Worm (Caenorhabditis elegans): ENCODE results near the gene F26F12.8.
A peak's percentile ranks its signal among the peaks of the same experiment; 100 is the strongest.

F26F12.8 gene

ce11 chrV:5865085-5865484 lies 2.8 kb upstream of the F26F12.8 start, which contains the start of gene F26F12.5:
Gene F26F12.5, minus strand, starts transcription at chrV:5865185.
- no peak for TF ChIP-seq him-1 (tag; optimal IDR thresholded peaks at IDR 0.05)
- TF ChIP-seq dao-5 (tag; optimal IDR thresholded peaks at IDR 0.05) = no peak
- no peak for TF ChIP-seq W03F9.2 (tag; optimal IDR thresholded peaks at IDR 0.05)

DNA sequence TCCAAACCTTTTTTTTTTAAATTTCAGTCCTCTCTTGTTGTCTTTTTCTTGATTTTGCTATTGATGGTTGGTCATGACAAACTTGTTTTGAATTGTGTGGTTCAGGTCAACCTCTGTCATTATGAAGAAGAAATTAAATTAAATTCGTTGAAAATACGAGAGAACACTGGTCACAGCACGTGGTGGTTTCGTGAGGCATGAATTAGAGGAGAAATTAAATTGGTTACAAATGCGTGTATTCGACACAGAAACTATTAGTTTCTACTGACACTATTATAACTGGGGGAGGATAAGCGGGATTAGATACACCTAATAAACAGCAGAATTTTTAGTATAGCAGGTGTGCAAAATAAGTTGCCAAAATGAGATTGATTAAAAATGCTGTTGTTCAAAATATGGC lies 10.2 kb downstream of the F26F12.8 start:
- TF ChIP-seq dao-5 (tag; optimal IDR thresholded peaks at IDR 0.05) (no peak), W03F9.2 (tag; optimal IDR thresholded peaks at IDR 0.05) (no peak), him-1 (tag; optimal IDR thresholded peaks at IDR 0.05) (no peak)

DNA sequence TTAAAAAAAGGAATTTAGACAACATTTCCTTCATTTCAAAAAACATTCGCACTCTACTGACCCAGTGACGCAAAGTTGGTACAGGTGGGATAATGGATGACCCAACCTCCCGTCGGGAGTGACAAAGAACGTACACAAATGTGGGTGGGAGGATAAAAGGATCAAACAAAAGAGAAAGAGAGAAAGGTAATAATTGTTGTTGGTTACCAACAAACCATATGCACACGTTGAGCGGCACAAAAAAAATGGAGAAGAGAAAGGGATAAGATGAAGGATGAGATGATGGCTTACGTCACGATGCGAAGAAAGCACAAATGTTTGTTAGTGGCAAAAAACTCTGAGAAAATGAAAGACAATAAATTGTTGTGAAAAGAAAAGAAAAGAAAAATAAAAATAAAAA lies 10.7 kb downstream of the F26F12.8 start:
- TF ChIP-seq dao-5 (tag; optimal IDR thresholded peaks at IDR 0.05) (no peak), W03F9.2 (tag; optimal IDR thresholded peaks at IDR 0.05) (no peak), him-1 (tag; optimal IDR thresholded peaks at IDR 0.05) (no peak)

- no peak for TF ChIP-seq dao-5 (tag; optimal IDR thresholded peaks at IDR 0.05)
- TF ChIP-seq W03F9.2 (tag; optimal IDR thresholded peaks at IDR 0.05) = no peak
- TF ChIP-seq him-1 (tag; optimal IDR thresholded peaks at IDR 0.05) = no peak
These were observed 11.7 kb downstream of the F26F12.8 start for ce11 chrV:5850671-5851070.

- TF ChIP-seq dao-5 (tag; optimal IDR thresholded peaks at IDR 0.05) (no peak), W03F9.2 (tag; optimal IDR thresholded peaks at IDR 0.05) (no peak), him-1 (tag; optimal IDR thresholded peaks at IDR 0.05) (no peak)
These were observed 14.2 kb downstream of the F26F12.8 start for ce11 chrV:5848015-5848609.

DNA sequence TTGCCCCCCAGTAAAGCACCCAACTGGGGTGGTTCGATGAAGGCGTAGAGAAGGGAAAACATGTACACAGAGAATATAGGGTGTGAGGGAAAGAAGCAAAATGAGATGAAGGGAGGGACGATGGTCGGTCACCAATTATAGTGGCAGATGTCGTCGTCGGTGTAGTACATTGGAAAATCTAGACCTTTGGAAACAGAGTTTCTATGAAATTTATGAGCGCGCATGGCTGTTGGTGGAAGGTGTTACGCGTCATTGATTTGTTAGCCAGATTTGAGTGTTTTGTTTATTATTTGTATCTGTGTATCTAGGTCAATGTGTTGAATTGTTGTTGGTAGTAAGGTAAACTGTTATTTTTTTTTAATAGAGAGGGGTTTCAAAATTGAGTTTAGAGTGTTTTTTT lies 15.6 kb downstream of the F26F12.8 start:
- TF ChIP-seq him-1 (tag; optimal IDR thresholded peaks at IDR 0.05) = no peak
- TF ChIP-seq W03F9.2 (tag; optimal IDR thresholded peaks at IDR 0.05) = no peak
- no peak for TF ChIP-seq dao-5 (tag; optimal IDR thresholded peaks at IDR 0.05)

- no peak for TF ChIP-seq him-1 (tag; optimal IDR thresholded peaks at IDR 0.05)
- peak; percentile 29 for TF ChIP-seq W03F9.2 (tag; optimal IDR thresholded peaks at IDR 0.05)
These were observed 16.6 kb downstream of the F26F12.8 start, which contains the start of gene F26F12.3 for ce11 chrV:5845669-5846189. Gene F26F12.3, minus strand, starts transcription at chrV:5845719.

DNA sequence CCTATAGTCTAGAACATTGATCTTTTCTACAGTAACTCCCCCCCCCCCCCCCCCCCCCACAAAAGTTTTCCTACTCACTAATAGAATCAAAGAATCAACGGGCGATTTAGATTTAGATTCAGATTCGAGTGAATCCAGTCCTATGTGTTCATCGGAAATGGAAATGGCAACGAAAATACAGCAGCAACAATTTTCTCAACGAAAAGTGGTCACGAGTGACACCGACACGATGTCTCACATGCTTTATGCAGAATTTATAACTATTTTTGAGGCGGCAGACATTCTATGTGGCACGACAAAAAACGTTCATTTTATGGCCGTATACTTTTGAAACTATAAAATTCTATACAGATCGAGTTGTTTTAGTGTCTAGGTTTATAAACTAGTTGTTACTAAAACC lies 17.2 kb downstream of the F26F12.8 start:
- TF ChIP-seq dao-5 (tag; optimal IDR thresholded peaks at IDR 0.05) (no peak), W03F9.2 (tag; optimal IDR thresholded peaks at IDR 0.05) (no peak), him-1 (tag; optimal IDR thresholded peaks at IDR 0.05) (no peak)

- TF ChIP-seq dao-5 (tag; optimal IDR thresholded peaks at IDR 0.05) (no peak), W03F9.2 (tag; optimal IDR thresholded peaks at IDR 0.05) (peak; percentile 28), him-1 (tag; optimal IDR thresholded peaks at IDR 0.05) (peak; percentile 21)
These were observed 18.0 kb downstream of the F26F12.8 start for ce11 chrV:5844349-5844760.

- no peak for TF ChIP-seq W03F9.2 (tag; optimal IDR thresholded peaks at IDR 0.05)
- no peak for TF ChIP-seq him-1 (tag; optimal IDR thresholded peaks at IDR 0.05)
- TF ChIP-seq dao-5 (tag; optimal IDR thresholded peaks at IDR 0.05) = no peak
These were observed 18.7 kb downstream of the F26F12.8 start for ce11 chrV:5843415-5844337.

DNA sequence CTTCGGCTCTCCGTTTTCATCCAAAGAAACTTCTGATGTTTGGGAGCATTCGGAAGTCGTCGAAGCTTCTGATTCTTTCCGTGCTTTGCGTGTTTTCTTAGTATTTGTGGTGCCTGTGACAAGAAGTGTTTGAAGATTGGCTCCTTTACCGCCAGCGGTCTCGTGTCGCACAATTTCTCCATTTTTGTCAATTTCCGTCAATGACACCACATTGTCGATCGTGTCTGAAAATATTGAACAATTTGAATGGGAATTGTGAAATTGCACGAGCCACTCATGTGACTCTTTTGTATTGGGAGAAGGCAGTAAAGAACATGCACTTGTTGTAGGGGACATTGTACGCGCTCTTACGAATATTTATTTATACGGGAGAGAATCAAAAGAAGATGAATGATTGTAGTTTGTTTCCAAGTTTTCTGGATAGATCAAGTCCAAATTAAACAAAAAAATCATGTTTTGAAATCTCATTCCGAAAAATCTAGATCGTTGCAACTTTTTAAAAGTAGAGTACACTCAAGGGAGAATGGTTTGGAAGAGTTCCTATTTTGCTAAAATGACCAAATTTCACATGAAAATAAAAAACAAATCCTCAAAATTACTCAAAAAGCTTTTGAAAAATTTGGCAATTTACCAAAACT lies 19.7 kb downstream of the F26F12.8 start:
- TF ChIP-seq him-1 (tag; optimal IDR thresholded peaks at IDR 0.05) (no peak), dao-5 (tag; optimal IDR thresholded peaks at IDR 0.05) (no peak), W03F9.2 (tag; optimal IDR thresholded peaks at IDR 0.05) (no peak)

DNA sequence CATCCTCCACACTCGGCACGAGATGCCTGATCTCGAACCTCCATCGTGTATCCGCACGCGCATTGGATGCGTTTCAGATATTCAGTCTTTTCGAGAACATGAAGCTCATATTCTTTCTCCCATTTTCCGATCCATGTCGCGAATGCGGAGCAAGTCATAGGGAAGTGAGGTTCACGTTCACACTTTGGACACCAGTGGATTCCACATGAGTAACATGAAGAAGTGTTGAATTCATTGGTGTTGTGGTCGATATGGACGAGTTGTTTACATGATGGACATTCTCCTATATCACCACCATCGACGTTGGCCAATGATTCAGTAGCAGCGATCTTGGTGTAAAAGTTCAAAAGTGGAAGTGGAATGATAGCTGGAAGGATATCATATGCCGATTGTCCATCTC lies 21.4 kb downstream of the F26F12.8 start:
- TF ChIP-seq dao-5 (tag; optimal IDR thresholded peaks at IDR 0.05) (no peak), him-1 (tag; optimal IDR thresholded peaks at IDR 0.05) (no peak), W03F9.2 (tag; optimal IDR thresholded peaks at IDR 0.05) (no peak)

ce11 chrV:5838576-5839366 lies 23.6 kb downstream of the F26F12.8 start, which contains the start of gene F26F12.2:
Gene F26F12.2, minus strand, starts transcription at chrV:5838613.
- TF ChIP-seq dao-5 (tag; optimal IDR thresholded peaks at IDR 0.05) (no peak), W03F9.2 (tag; optimal IDR thresholded peaks at IDR 0.05) (no peak), him-1 (tag; optimal IDR thresholded peaks at IDR 0.05) (no peak)
